Fruit fly (Drosophila melanogaster): ENCODE measurements around the gene CG33235.

- TF ChIP-seq CTCF (optimal IDR thresholded peaks at IDR 0.05) = no peak
- TF ChIP-seq CG8478 (optimal IDR thresholded peaks at IDR 0.05) = no peak
These were observed 41.0 kb downstream of the CG33235 start for dm6 chrX:11450406-11450805.
